Worm (Caenorhabditis elegans) whole organism, L2 larva: Measurements from ENCODE around the gene C34C6.9.

ENCODE experiments used
- C34F6.9 ChIP-seq: fragments of 150-350 bp; optimal IDR thresholded peaks from 2 replicates; lab custom pipeline; 2014; ENCODE audit warnings: missing biosample characterization, missing genetic modification characterization
- Y55F3AM.14 ChIP-seq: fragments of 200-800 bp; sonication (Bioruptor generic); optimal IDR thresholded peaks from 2 replicates; lab custom pipeline; 2018; ENCODE audit warnings: mild to moderate bottlenecking, missing genetic modification characterization, missing compliant biosample characterization
- ZK546.5 ChIP-seq: sonication (generic microtip); optimal IDR thresholded peaks from 2 replicates; lab custom pipeline; 2017; ENCODE audit warnings: missing biosample characterization, missing genetic modification characterization
- alr-1 ChIP-seq: fragments of 150-350 bp; optimal IDR thresholded peaks from 2 replicates; lab custom pipeline; 2014; ENCODE audit warnings: missing biosample characterization, missing genetic modification characterization
- aly-2 ChIP-seq: fragments of 150-350 bp; optimal IDR thresholded peaks from 2 replicates; lab custom pipeline; 2014; ENCODE audit warnings: missing biosample characterization, missing genetic modification characterization
- ama-1 ChIP-seq: fragments of 150-350 bp; optimal IDR thresholded peaks from 2 replicates; lab custom pipeline; 2018; ENCODE audit warnings: inconsistent platforms
- blmp-1 ChIP-seq: sonication (generic microtip); optimal IDR thresholded peaks from 2 replicates; lab custom pipeline; 2017; ENCODE audit warnings: missing genetic modification characterization, mild to moderate bottlenecking, missing compliant biosample characterization, antibody characterized with exemption, moderate library complexity; ENCODE audit not compliant: insufficient read depth
- ceh-82 ChIP-seq: fragments of 150-350 bp; optimal IDR thresholded peaks from 2 replicates; lab custom pipeline; 2014; ENCODE audit warnings: missing biosample characterization, missing genetic modification characterization
- crh-2 ChIP-seq: sonication (generic microtip); optimal IDR thresholded peaks from 2 replicates; lab custom pipeline; 2017; ENCODE audit warnings: missing biosample characterization, missing genetic modification characterization
- dmd-4 ChIP-seq: sonication (generic microtip); optimal IDR thresholded peaks from 2 replicates; lab custom pipeline; 2017; ENCODE audit warnings: missing biosample characterization, missing genetic modification characterization
- egl-27 ChIP-seq: sonication (generic microtip); optimal IDR thresholded peaks from 3 replicates; lab custom pipeline; 2017; ENCODE audit warnings: missing biosample characterization, missing genetic modification reagents, missing genetic modification characterization
- elt-1 ChIP-seq: fragments of 150-350 bp; optimal IDR thresholded peaks from 2 replicates; lab custom pipeline; 2014; ENCODE audit warnings: missing biosample characterization, missing genetic modification characterization
- elt-3 ChIP-seq: sonication (generic microtip); optimal IDR thresholded peaks from 2 replicates; lab custom pipeline; 2017; ENCODE audit warnings: missing biosample characterization, missing genetic modification characterization
- fos-1 ChIP-seq: fragments of 150-350 bp; optimal IDR thresholded peaks from 2 replicates; lab custom pipeline; 2014; ENCODE audit warnings: missing biosample characterization, missing genetic modification characterization
- gmeb-1 ChIP-seq: fragments of 150-350 bp; optimal IDR thresholded peaks from 2 replicates; lab custom pipeline; 2014; ENCODE audit warnings: missing biosample characterization, missing genetic modification characterization
- lin-11 ChIP-seq: fragments of 150-350 bp; sonication (generic microtip); optimal IDR thresholded peaks from 2 replicates; lab custom pipeline; 2014; ENCODE audit warnings: missing biosample characterization, missing genetic modification characterization, inconsistent platforms, mixed read lengths
- lin-13 ChIP-seq: fragments of 150-350 bp; optimal IDR thresholded peaks from 2 replicates; lab custom pipeline; 2014; ENCODE audit warnings: missing biosample characterization, missing genetic modification reagents, missing genetic modification characterization
- lsy-2 ChIP-seq, 2 experiments: fragments of 150-350 bp in 1 of 2; sonication (generic microtip) in 1 of 2; optimal IDR thresholded peaks; 2 replicates each; lab custom pipeline; 2014 to 2017; ENCODE audit warnings: missing biosample characterization in 2 of 2, missing genetic modification characterization in 2 of 2
- mab-5 ChIP-seq: fragments of 150-350 bp; optimal IDR thresholded peaks from 2 replicates; lab custom pipeline; 2014; ENCODE audit warnings: missing biosample characterization, missing genetic modification characterization
- mbf-1 ChIP-seq: sonication (generic microtip); optimal IDR thresholded peaks from 2 replicates; lab custom pipeline; 2017; ENCODE audit warnings: missing biosample characterization, missing genetic modification characterization
- mdl-1 ChIP-seq, 2 experiments: fragments of 150-350 bp in 1 of 2; sonication (generic microtip) in 1 of 2; optimal IDR thresholded peaks; 2 replicates each; lab custom pipeline; 2017; ENCODE audit warnings: missing biosample characterization in 2 of 2, missing genetic modification characterization in 2 of 2
- nhr-10 ChIP-seq: sonication (generic microtip); optimal IDR thresholded peaks from 2 replicates; lab custom pipeline; 2017; ENCODE audit warnings: missing biosample characterization, missing genetic modification characterization
- nhr-12 ChIP-seq: fragments of 150-350 bp; optimal IDR thresholded peaks from 2 replicates; lab custom pipeline; 2014; ENCODE audit warnings: missing biosample characterization, missing genetic modification characterization
- nhr-129 ChIP-seq: fragments of 150-350 bp; optimal IDR thresholded peaks from 2 replicates; lab custom pipeline; 2014; ENCODE audit warnings: missing biosample characterization, missing genetic modification characterization
- nhr-237 ChIP-seq: fragments of 150-350 bp; optimal IDR thresholded peaks from 2 replicates; lab custom pipeline; 2014; ENCODE audit warnings: missing biosample characterization, missing genetic modification characterization
- peb-1 ChIP-seq: fragments of 150-350 bp; optimal IDR thresholded peaks from 2 replicates; lab custom pipeline; 2014; ENCODE audit warnings: missing biosample characterization, missing genetic modification characterization
- sem-4 ChIP-seq: fragments of 150-350 bp; optimal IDR thresholded peaks from 2 replicates; lab custom pipeline; 2014; ENCODE audit warnings: missing biosample characterization, missing genetic modification reagents, missing genetic modification characterization
- sma-3 ChIP-seq: sonication (generic microtip); optimal IDR thresholded peaks from 2 replicates; lab custom pipeline; 2016; ENCODE audit warnings: missing genetic modification reagents, missing genetic modification characterization, missing compliant biosample characterization
- snpc-4 ChIP-seq: fragments of 150-350 bp; optimal IDR thresholded peaks from 2 replicates; lab custom pipeline; 2014; ENCODE audit warnings: missing biosample characterization, missing genetic modification characterization
- unc-39 ChIP-seq: fragments of 150-350 bp; optimal IDR thresholded peaks from 2 replicates; lab custom pipeline; 2014; ENCODE audit warnings: missing biosample characterization, missing genetic modification characterization
- unc-62 ChIP-seq: fragments of 150-350 bp; optimal IDR thresholded peaks from 2 replicates; lab custom pipeline; 2014; ENCODE audit warnings: missing biosample characterization, missing genetic modification reagents, missing genetic modification characterization
- zag-1 ChIP-seq: fragments of 150-350 bp; optimal IDR thresholded peaks from 2 replicates; lab custom pipeline; 2014; ENCODE audit warnings: missing biosample characterization, missing genetic modification characterization
- ztf-11 ChIP-seq: sonication (generic microtip); optimal IDR thresholded peaks from 2 replicates; lab custom pipeline; 2017; ENCODE audit warnings: missing biosample characterization, missing genetic modification characterization
- ztf-4 ChIP-seq: fragments of 150-350 bp; optimal IDR thresholded peaks from 2 replicates; lab custom pipeline; 2014; ENCODE audit warnings: missing biosample characterization, missing genetic modification characterization

The C34C6.9 gene

ce11 chrII:8685623-8686022 is at the start of gene C34C6.9:
TSS of gene C34C6.9 (plus strand) at chrII:8685923.
- no peak for TF ChIP-seq C34F6.9 (tag; lab: Kevin White, UChicago)
- TF ChIP-seq alr-1 (tag; lab: Kevin White, UChicago): no peak
- no peak for TF ChIP-seq Y55F3AM.14 (GFP tag; lab: Kevin White, UChicago)
- TF ChIP-seq ZK546.5 (tag; lab: Kevin White, UChicago): no peak
- no peak for TF ChIP-seq unc-62 (GFP tag; lab: Kevin White, UChicago)
- no peak for TF ChIP-seq mbf-1 (tag; lab: Kevin White, UChicago)
- TF ChIP-seq lin-11 (tag; lab: Kevin White, UChicago): no peak
- no peak for TF ChIP-seq blmp-1 (tag; lab: Kevin White, UChicago)
- no peak for TF ChIP-seq lin-13 (GFP tag; lab: Kevin White, UChicago)
- TF ChIP-seq nhr-12: no peak
- TF ChIP-seq egl-27 (tag; lab: Kevin White, UChicago): no peak
- TF ChIP-seq, all 48 proteins: peak for 0

ce11 chrII:8637615-8638014 is 48.1 kb upstream of the C34C6.9 start, which contains the start of gene vab-9:
TSS of gene vab-9 (minus strand) at chrII:8637715.
- TF ChIP-seq snpc-4 (tag; lab: Kevin White, UChicago) (no peak), blmp-1 (tag; lab: Kevin White, UChicago) (no peak), mab-5 (no peak), unc-39 (tag; lab: Kevin White, UChicago) (no peak)

ce11 chrII:8639553-8639952 is 46.2 kb upstream of the C34C6.9 start:
- TF ChIP-seq unc-62 (GFP tag; lab: Kevin White, UChicago): no peak
- no peak for TF ChIP-seq peb-1 (tag; lab: Kevin White, UChicago)
- no peak for TF ChIP-seq ama-1 (lab: Kevin White, UChicago)
- no peak for TF ChIP-seq lsy-2 (tag; optimal IDR thresholded peaks at IDR 0.05; lab: Kevin White, UChicago)
- no peak for TF ChIP-seq mab-5
- no peak for TF ChIP-seq mbf-1 (tag; lab: Kevin White, UChicago)
- no peak for TF ChIP-seq dmd-4 (tag; lab: Kevin White, UChicago)
- TF ChIP-seq lin-13 (GFP tag; lab: Kevin White, UChicago): no peak
- no peak for TF ChIP-seq elt-1 (tag; lab: Kevin White, UChicago)
- no peak for TF ChIP-seq sem-4 (tag; lab: Kevin White, UChicago)
- TF ChIP-seq ztf-11 (tag; lab: Kevin White, UChicago): no peak
- no peak for TF ChIP-seq sma-3 (GFP tag; lab: Kevin White, UChicago)
- no peak for TF ChIP-seq alr-1 (tag; lab: Kevin White, UChicago)
- no peak for TF ChIP-seq ceh-82 (tag; lab: Kevin White, UChicago)
- TF ChIP-seq elt-3: no peak
- no peak for TF ChIP-seq mdl-1 (tag; optimal IDR thresholded peaks at IDR 0.05; lab: Kevin White, UChicago)
- no peak for TF ChIP-seq snpc-4 (tag; lab: Kevin White, UChicago)
- TF ChIP-seq nhr-12: no peak
- no peak for TF ChIP-seq blmp-1 (tag; lab: Kevin White, UChicago)

- peak; percentile 84 for TF ChIP-seq fos-1 (tag; lab: Kevin White, UChicago)
- no peak for TF ChIP-seq ztf-11 (tag; lab: Kevin White, UChicago)
- peak; percentile 24 for TF ChIP-seq crh-2 (tag; lab: Kevin White, UChicago)
- TF ChIP-seq nhr-10 (tag; lab: Kevin White, UChicago): no peak
- no peak for TF ChIP-seq elt-3
- no peak for TF ChIP-seq snpc-4 (tag; lab: Kevin White, UChicago)
- TF ChIP-seq C34F6.9 (tag; lab: Kevin White, UChicago): peak; percentile 5
- TF ChIP-seq mab-5: no peak
- no peak for TF ChIP-seq Y55F3AM.14 (GFP tag; lab: Kevin White, UChicago)
- TF ChIP-seq aly-2 (tag; lab: Kevin White, UChicago): no peak
- no peak for TF ChIP-seq nhr-12
- TF ChIP-seq gmeb-1 (tag; lab: Kevin White, UChicago): no peak
- no peak for TF ChIP-seq ZK546.5 (tag; lab: Kevin White, UChicago)
- TF ChIP-seq nhr-237: no peak
- TF ChIP-seq ztf-4 (tag; lab: Kevin White, UChicago): no peak
- TF ChIP-seq egl-27 (tag; lab: Kevin White, UChicago): no peak
- no peak for TF ChIP-seq zag-1 (tag; lab: Kevin White, UChicago)
- TF ChIP-seq nhr-129 (tag; lab: Kevin White, UChicago): no peak
- no peak for TF ChIP-seq blmp-1 (tag; lab: Kevin White, UChicago)
- TF ChIP-seq lsy-2 (tag; optimal IDR thresholded peaks at IDR 0.05; lab: Kevin White, UChicago): no peak
- TF ChIP-seq alr-1 (tag; lab: Kevin White, UChicago): no peak
Observed at ce11 chrII:8640503-8640902, 45.2 kb upstream of the C34C6.9 start.
